Fruit fly (Drosophila melanogaster): Measurements from ENCODE around the gene ppk5.

Gene ppk5

dm6 chr3L:21496865-21497634, 37.4 kb upstream of the ppk5 start, which contains the start of gene Hr78 (continued):
- peak; percentile 68 for TF ChIP-seq B-H2 (GFP tag; optimal IDR thresholded peaks at IDR 0.05)
- TF ChIP-seq bowl (GFP tag; IDR thresholded peaks at IDR 0.05), result no peak
- TF ChIP-seq salm (tag; optimal IDR thresholded peaks at IDR 0.05), result peak; percentile 84
- peak; percentile 65; the same call in 1 of the 2 replicates for TF ChIP-seq CG11085 (GFP tag; IDR thresholded peaks at IDR 0.05)
- TF ChIP-seq gfzf (GFP tag; optimal IDR thresholded peaks at IDR 0.05), result peak; percentile 88
- TF ChIP-seq zfh1 (GFP tag; IDR thresholded peaks at IDR 0.05), result peak; percentile 71
- no peak for TF ChIP-seq schlank (tag; optimal IDR thresholded peaks at IDR 0.05)
- TF ChIP-seq ato (GFP tag; IDR thresholded peaks at IDR 0.05; ENCODE audit: partially characterized antibody), result no peak
- TF ChIP-seq CG1529 (GFP tag; optimal IDR thresholded peaks at IDR 0.05), result peak; percentile 57
- TF ChIP-seq maf-S (GFP tag; optimal IDR thresholded peaks at IDR 0.05), result no peak
- no peak for TF ChIP-seq eve (GFP tag; optimal IDR thresholded peaks at IDR 0.05)
- TF ChIP-seq otp (GFP tag; IDR thresholded peaks at IDR 0.05), result peak; percentile 46; the same call in 1 of the 3 replicates
- TF ChIP-seq CHES-1-like (GFP tag; optimal IDR thresholded peaks at IDR 0.05), result no peak
- TF ChIP-seq da (GFP tag; optimal IDR thresholded peaks at IDR 0.05), result no peak
- TF ChIP-seq ash1 (GFP tag; optimal IDR thresholded peaks at IDR 0.05), result no peak
- TF ChIP-seq Hr51 (GFP tag; optimal IDR thresholded peaks at IDR 0.05), result peak in 1 of 2 experiments; percentile 92
- peak; percentile 41; the same call in 1 of the 2 replicates for TF ChIP-seq danr (GFP tag; IDR thresholded peaks at IDR 0.05)
- TF ChIP-seq Jarid2 (GFP tag; optimal IDR thresholded peaks at IDR 0.05), result peak; percentile 50
- TF ChIP-seq Rx (GFP tag; IDR thresholded peaks at IDR 0.05), result peak; percentile 59
- no peak for TF ChIP-seq Hmx (GFP tag; optimal IDR thresholded peaks at IDR 0.05)
- TF ChIP-seq sna (GFP tag; IDR thresholded peaks at IDR 0.05; ENCODE audit: partially characterized antibody), result peak; percentile 29; the same call in 1 of the 2 replicates
- no peak for TF ChIP-seq CG1647 (GFP tag; optimal IDR thresholded peaks at IDR 0.05)
- TF ChIP-seq crp (GFP tag; optimal IDR thresholded peaks at IDR 0.05), result peak in 1 of 2 experiments; percentile 4
- TF ChIP-seq CG17829 (tag; optimal IDR thresholded peaks at IDR 0.05), result peak; percentile 88
- no peak for TF ChIP-seq repo (GFP tag; optimal IDR thresholded peaks at IDR 0.05)
- peak; percentile 73 for TF ChIP-seq CG2875 (GFP tag; optimal IDR thresholded peaks at IDR 0.05)
- TF ChIP-seq chm (GFP tag; IDR thresholded peaks at IDR 0.05), result 0 out of 2 replicates have a peak, but pooled peaks have one; percentile 29
- peak; percentile 91 for TF ChIP-seq CG12659 (GFP tag; optimal IDR thresholded peaks at IDR 0.05)
- TF ChIP-seq rib (GFP tag; IDR thresholded peaks at IDR 0.05), result no peak
- TF ChIP-seq CG12391 (tag; optimal IDR thresholded peaks at IDR 0.05), result peak; percentile 88
- peak; percentile 82 for TF ChIP-seq CG17359 (tag; optimal IDR thresholded peaks at IDR 0.05)
- peak; percentile 3 for TF ChIP-seq lilli (GFP tag; optimal IDR thresholded peaks at IDR 0.05)
- peak; percentile 51; the same call in 2 of the 3 replicates for TF ChIP-seq CG34422 (GFP tag; IDR thresholded peaks at IDR 0.05)
- no peak; the same call in 1 of the 2 replicates for TF ChIP-seq CG14441 (GFP tag; IDR thresholded peaks at IDR 0.05)
- no peak for TF ChIP-seq tna (GFP tag; IDR thresholded peaks at IDR 0.05; ENCODE audit: partially characterized antibody)
- no peak for TF ChIP-seq Doc2 (GFP tag; IDR thresholded peaks at IDR 0.05)
- TF ChIP-seq eyg (GFP tag; optimal IDR thresholded peaks at IDR 0.05), result no peak
- TF ChIP-seq CG3281 (GFP tag; optimal IDR thresholded peaks at IDR 0.05), result peak; percentile 89
- peak; percentile 25 for TF ChIP-seq CG7786 (GFP tag; optimal IDR thresholded peaks at IDR 0.05)
- TF ChIP-seq trh (GFP tag; optimal IDR thresholded peaks at IDR 0.05), result peak; percentile 16
- peak; percentile 89 for TF ChIP-seq CG18599 (GFP tag; optimal IDR thresholded peaks at IDR 0.05)
- TF ChIP-seq Deaf1 (tag; optimal IDR thresholded peaks at IDR 0.05), result peak; percentile 69
- peak; percentile 40 for TF ChIP-seq CG18764 (GFP tag; optimal IDR thresholded peaks at IDR 0.05)
- peak; percentile 71 for TF ChIP-seq CG6683 (GFP tag; optimal IDR thresholded peaks at IDR 0.05)
- TF ChIP-seq kni (GFP tag; optimal IDR thresholded peaks at IDR 0.05), result peak; percentile 3
- TF ChIP-seq Sry-δ (GFP tag; optimal IDR thresholded peaks at IDR 0.05), result no peak
- TF ChIP-seq pita (GFP tag; optimal IDR thresholded peaks at IDR 0.05), result peak; percentile 4
- TF ChIP-seq Trl (optimal IDR thresholded peaks at IDR 0.05), result no peak
- no peak for TF ChIP-seq Trl (GFP tag; optimal IDR thresholded peaks at IDR 0.05)

All from whole organism, embryonic.